Worm (Caenorhabditis elegans) whole organism, L4 larva: ENCODE results near the gene srg-66.

ENCODE experiments used
- F26F4.8 ChIP-seq: fragments of 200-800 bp; sonication (Bioruptor generic); conservative IDR thresholded peaks from 2 replicates; pipeline ENCODE4 v1.3.6; 2022; ENCODE audit warnings: missing genetic modification characterization, missing compliant biosample characterization
- F44E2.7 ChIP-seq: fragments of 200-800 bp; sonication (Bioruptor generic); IDR thresholded peaks from 2 replicates; pipeline ENCODE4 v2.1.2; 2022; ENCODE audit warnings: missing genetic modification characterization, missing compliant biosample characterization
- Y48G9A.11 ChIP-seq: fragments of 200-800 bp; sonication (Bioruptor generic); IDR thresholded peaks from 2 replicates; pipeline ENCODE4 v1.3.6; 2022; ENCODE audit warnings: missing genetic modification reagents, missing genetic modification characterization, missing compliant biosample characterization
- Y75B8A.6 ChIP-seq: fragments of 200-800 bp; sonication (Bioruptor generic); IDR thresholded peaks from 2 replicates; pipeline ENCODE4 v1.3.6; 2022; ENCODE audit warnings: missing genetic modification reagents, missing genetic modification characterization, missing compliant biosample characterization
- aha-1 ChIP-seq: fragments of 150-350 bp; peaks from one replicate; lab custom pipeline; 2014; ENCODE audit warnings: missing biosample characterization, missing genetic modification characterization
- arid-1 ChIP-seq: fragments of 200-800 bp; sonication (Bioruptor generic); conservative IDR thresholded peaks from 2 replicates; pipeline ENCODE4 v1.3.6; 2022; ENCODE audit warnings: missing genetic modification reagents, missing genetic modification characterization, missing compliant biosample characterization
- ceh-28 ChIP-seq: fragments of 150-350 bp; optimal IDR thresholded peaks from 2 replicates; lab custom pipeline; 2014; ENCODE audit warnings: missing biosample characterization, missing genetic modification reagents, missing genetic modification characterization
- cey-2 ChIP-seq: sonication (generic microtip); optimal IDR thresholded peaks from 3 replicates; lab custom pipeline; 2017; ENCODE audit warnings: missing genetic modification characterization, mild to moderate bottlenecking, missing compliant biosample characterization, antibody characterized with exemption, borderline replicate concordance; ENCODE audit not compliant: insufficient read depth
- ctbp-1 ChIP-seq: fragments of 200-800 bp; sonication (Bioruptor generic); IDR thresholded peaks from 2 replicates; pipeline ENCODE4 v1.3.6; 2022; ENCODE audit warnings: missing genetic modification reagents, missing genetic modification characterization, missing compliant biosample characterization
- daf-16 ChIP-seq, 3 experiments: sonication (generic microtip); optimal IDR thresholded peaks; 2 replicates each; lab custom pipeline; 2016 to 2017; ENCODE audit warnings: missing genetic modification characterization in 3 of 3, missing genetic modification reagents in 3 of 3, mild to moderate bottlenecking in 2 of 3, missing compliant biosample characterization in 2 of 3, missing biosample characterization in 1 of 3, moderate library complexity in 1 of 3
- daf-19 ChIP-seq: fragments of 200-800 bp; sonication (Bioruptor generic); conservative IDR thresholded peaks from 2 replicates; pipeline ENCODE4 v1.3.6; 2022; ENCODE audit warnings: missing genetic modification characterization, missing compliant biosample characterization
- daf-8 ChIP-seq: fragments of 200-800 bp; sonication (Bioruptor generic); IDR thresholded peaks from 2 replicates; pipeline ENCODE4 v1.3.6; 2022; ENCODE audit warnings: missing genetic modification characterization, missing compliant biosample characterization
- dmd-6 ChIP-seq: fragments of 200-800 bp; sonication (Bioruptor generic); IDR thresholded peaks from 2 replicates; pipeline ENCODE4 v1.3.6; 2022; ENCODE audit warnings: missing genetic modification reagents, missing genetic modification characterization, missing compliant biosample characterization
- dmd-9 ChIP-seq: fragments of 200-800 bp; sonication (Bioruptor generic); IDR thresholded peaks from 2 replicates; pipeline ENCODE4 v1.3.6; 2022; ENCODE audit warnings: missing genetic modification reagents, missing genetic modification characterization, missing compliant biosample characterization
- dpl-1 ChIP-seq: fragments of 150-350 bp; optimal IDR thresholded peaks from 2 replicates; lab custom pipeline; 2014; ENCODE audit warnings: missing biosample characterization, missing genetic modification reagents, missing genetic modification characterization
- dve-1 ChIP-seq: sonication (generic microtip); optimal IDR thresholded peaks from 2 replicates; lab custom pipeline; 2017; ENCODE audit warnings: antibody characterized with exemption, mild to moderate bottlenecking, missing genetic modification characterization, missing compliant biosample characterization; ENCODE audit not compliant: insufficient read depth
- egl-27 ChIP-seq: sonication (generic microtip); optimal IDR thresholded peaks from 3 replicates; lab custom pipeline; 2017; ENCODE audit warnings: missing biosample characterization, missing genetic modification reagents, missing genetic modification characterization
- egl-43 ChIP-seq: fragments of 200-800 bp; sonication (Bioruptor generic); IDR thresholded peaks from 2 replicates; pipeline ENCODE4 v1.3.6; 2022; ENCODE audit warnings: missing genetic modification reagents, missing genetic modification characterization, missing compliant biosample characterization
- fkh-10 ChIP-seq: fragments of 150-350 bp; optimal IDR thresholded peaks from 2 replicates; lab custom pipeline; 2014; ENCODE audit warnings: missing biosample characterization, missing genetic modification reagents, missing genetic modification characterization
- hlh-11 ChIP-seq: fragments of 200-800 bp; sonication (Bioruptor generic); optimal IDR thresholded peaks from 2 replicates; lab custom pipeline; 2018; ENCODE audit warnings: mild to moderate bottlenecking, missing genetic modification characterization, missing compliant biosample characterization
- hlh-30 ChIP-seq: sonication (generic microtip); optimal IDR thresholded peaks from 2 replicates; lab custom pipeline; 2017; ENCODE audit warnings: antibody characterized with exemption, mild to moderate bottlenecking, missing genetic modification characterization, missing compliant biosample characterization; ENCODE audit not compliant: insufficient read depth
- lin-15B ChIP-seq: fragments of 150-350 bp; sonication (generic microtip); optimal IDR thresholded peaks from 3 replicates; lab custom pipeline; 2014; ENCODE audit warnings: missing biosample characterization, missing genetic modification characterization
- mdl-1 ChIP-seq, 2 experiments: fragments of 150-350 bp in 1 of 2; sonication (generic microtip) in 1 of 2; optimal IDR thresholded peaks; 2 replicates each; lab custom pipeline; 2014 to 2017; ENCODE audit warnings: missing biosample characterization in 2 of 2, missing genetic modification characterization in 2 of 2
- mep-1 ChIP-seq: fragments of 150-350 bp; sonication (generic microtip); optimal IDR thresholded peaks from 3 replicates; lab custom pipeline; 2014; ENCODE audit warnings: missing biosample characterization, missing genetic modification characterization
- mxl-2 ChIP-seq: fragments of 200-800 bp; sonication (Bioruptor generic); conservative IDR thresholded peaks from 2 replicates; pipeline ENCODE4 v1.3.6; 2022; ENCODE audit warnings: missing genetic modification reagents, missing genetic modification characterization, missing compliant biosample characterization
- nhr-11 ChIP-seq: fragments of 150-350 bp; optimal IDR thresholded peaks from 2 replicates; lab custom pipeline; 2014; ENCODE audit warnings: missing biosample characterization, missing genetic modification characterization
- nhr-237 ChIP-seq: sonication (generic microtip); optimal IDR thresholded peaks from 2 replicates; lab custom pipeline; 2017; ENCODE audit warnings: missing biosample characterization, missing genetic modification characterization
- nhr-25 ChIP-seq: sonication (generic microtip); optimal IDR thresholded peaks from 2 replicates; lab custom pipeline; 2017; ENCODE audit warnings: missing genetic modification characterization, mild to moderate bottlenecking, missing compliant biosample characterization, antibody characterized with exemption, moderate library complexity, borderline replicate concordance; ENCODE audit not compliant: insufficient read depth
- nhr-28 ChIP-seq: fragments of 150-350 bp; optimal IDR thresholded peaks from 2 replicates; lab custom pipeline; 2014; ENCODE audit warnings: missing biosample characterization, missing genetic modification characterization
- nhr-42 ChIP-seq: fragments of 200-800 bp; sonication (Bioruptor generic); IDR thresholded peaks from 2 replicates; pipeline ENCODE4 v1.3.6; 2022; ENCODE audit warnings: missing genetic modification characterization, missing compliant biosample characterization
- nhr-77 ChIP-seq: fragments of 150-350 bp; optimal IDR thresholded peaks from 2 replicates; lab custom pipeline; 2014; ENCODE audit warnings: missing biosample characterization, missing genetic modification characterization
- php-3 ChIP-seq: fragments of 200-800 bp; sonication (Bioruptor generic); IDR thresholded peaks from 2 replicates; pipeline ENCODE4 v1.3.6; 2022; ENCODE audit warnings: missing genetic modification reagents, missing genetic modification characterization, missing compliant biosample characterization
- set-16 ChIP-seq: fragments of 200-800 bp; sonication (Bioruptor generic); IDR thresholded peaks from 2 replicates; pipeline ENCODE4 v1.3.6; 2022; ENCODE audit warnings: missing genetic modification reagents, missing genetic modification characterization, missing compliant biosample characterization
- snpc-1.2 ChIP-seq: fragments of 200-800 bp; sonication (Bioruptor generic); IDR thresholded peaks from 2 replicates; pipeline ENCODE4 v1.3.6; 2022; ENCODE audit warnings: missing genetic modification reagents, missing genetic modification characterization, missing compliant biosample characterization
- snpc-4 ChIP-seq: fragments of 150-350 bp; optimal IDR thresholded peaks from 2 replicates; lab custom pipeline; 2014; ENCODE audit warnings: missing biosample characterization, missing genetic modification characterization
- unc-130 ChIP-seq: sonication (generic microtip); optimal IDR thresholded peaks from 2 replicates; lab custom pipeline; 2016; ENCODE audit warnings: missing genetic modification reagents, missing genetic modification characterization, missing compliant biosample characterization
- unc-39 ChIP-seq: sonication (generic microtip); optimal IDR thresholded peaks from 2 replicates; lab custom pipeline; 2017; ENCODE audit warnings: missing biosample characterization, missing genetic modification characterization
- zfp-2 ChIP-seq: sonication (generic microtip); optimal IDR thresholded peaks from 2 replicates; lab custom pipeline; 2016; ENCODE audit warnings: mild to moderate bottlenecking, missing genetic modification characterization, missing compliant biosample characterization
- zfp-3 ChIP-seq: fragments of 200-800 bp; sonication (Bioruptor generic); conservative IDR thresholded peaks from 2 replicates; pipeline ENCODE4 v1.3.6; 2022; ENCODE audit warnings: missing genetic modification reagents, missing genetic modification characterization, missing compliant biosample characterization
- zip-2 ChIP-seq: fragments of 150-350 bp; optimal IDR thresholded peaks from 2 replicates; lab custom pipeline; 2014; ENCODE audit warnings: missing biosample characterization, missing genetic modification characterization
- ztf-11 ChIP-seq: fragments of 150-350 bp; optimal IDR thresholded peaks from 2 replicates; lab custom pipeline; 2014; ENCODE audit warnings: missing biosample characterization, missing genetic modification characterization
- ztf-7 ChIP-seq: fragments of 150-350 bp; optimal IDR thresholded peaks from 2 replicates; lab custom pipeline; 2014; ENCODE audit warnings: missing biosample characterization, missing genetic modification characterization

The srg-66 gene

DNA sequence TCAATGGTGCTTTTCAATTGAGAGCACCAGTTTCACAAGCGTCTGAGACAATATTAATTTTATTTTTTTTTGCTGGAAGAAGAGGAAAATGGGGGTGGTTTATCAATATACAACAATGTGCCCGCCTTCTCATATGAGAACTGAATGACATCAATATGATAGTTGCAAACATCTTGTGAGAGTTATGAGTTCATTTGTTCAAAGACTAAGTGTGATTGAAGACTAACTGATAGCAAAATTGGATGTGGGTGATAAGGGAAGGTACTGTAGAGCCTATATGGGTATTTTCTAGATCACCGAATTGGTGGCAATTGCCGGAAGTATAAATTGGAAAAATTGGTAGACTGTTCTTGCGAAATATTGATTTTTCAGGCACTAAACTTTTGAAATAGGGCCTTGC lies 30.3 kb upstream of the srg-66 start (continued):
- no peak for TF ChIP-seq nhr-42 (GFP tag; lab: Robert Waterston, UW)
- TF ChIP-seq nhr-11: no peak
- no peak for TF ChIP-seq daf-8 (GFP tag; lab: Robert Waterston, UW)
- TF ChIP-seq zfp-3 (GFP tag; lab: Robert Waterston, UW): no peak
- peak; percentile 94 for TF ChIP-seq dmd-6 (GFP tag; lab: Robert Waterston, UW)
- TF ChIP-seq nhr-237 (tag; lab: Kevin White, UChicago): no peak
- no peak for TF ChIP-seq egl-27 (tag; lab: Kevin White, UChicago)
- no peak for TF ChIP-seq zfp-2 (tag; lab: Kevin White, UChicago)
- no peak for TF ChIP-seq mdl-1 (tag; optimal IDR thresholded peaks at IDR 0.05; lab: Kevin White, UChicago)
- no peak for TF ChIP-seq daf-16 (GFP tag; optimal IDR thresholded peaks at IDR 0.05; lab: Kevin White, UChicago)
- peak; percentile 44 for TF ChIP-seq daf-16 (tag; optimal IDR thresholded peaks at IDR 0.05; lab: Kevin White, UChicago)
- TF ChIP-seq dpl-1 (GFP tag; lab: Kevin White, UChicago): no peak
- TF ChIP-seq unc-130: no peak

DNA sequence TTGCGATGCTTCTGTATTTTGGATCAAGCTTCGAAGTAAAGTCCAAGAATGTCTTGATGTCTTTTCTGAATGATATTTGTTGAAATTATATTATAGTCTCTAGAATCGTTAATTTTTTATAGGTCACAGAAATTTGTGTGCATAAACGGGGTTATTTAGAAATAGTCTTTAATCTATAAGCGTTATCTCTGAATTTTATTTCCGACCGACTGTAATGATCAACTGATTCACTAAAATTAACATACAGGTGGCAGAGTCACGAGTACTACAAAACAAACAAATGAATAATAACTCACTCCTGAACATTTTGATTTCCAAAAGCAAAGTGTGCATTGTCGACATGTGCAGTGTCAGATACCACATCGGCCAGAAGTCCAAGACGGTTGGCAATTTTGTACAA lies 29.5 kb upstream of the srg-66 start:
- TF ChIP-seq mep-1 (tag; lab: Kevin White, UChicago) (no peak), fkh-10 (GFP tag; lab: Kevin White, UChicago) (no peak), ztf-7 (tag; lab: Kevin White, UChicago) (no peak), dmd-6 (GFP tag; lab: Robert Waterston, UW) (0 out of 2 replicates have a peak, but pooled peaks have one; percentile 19), F44E2.7 (GFP tag; lab: Robert Waterston, UW) (no peak), dmd-9 (GFP tag; lab: Robert Waterston, UW) (no peak), lin-15B (tag; lab: Kevin White, UChicago) (no peak), ceh-28 (no peak), hlh-11 (peak; percentile 10), zfp-2 (tag; lab: Kevin White, UChicago) (no peak), unc-130 (no peak), snpc-4 (no peak), snpc-1.2 (GFP tag; lab: Robert Waterston, UW) (no peak), zip-2 (tag; lab: Kevin White, UChicago) (no peak), hlh-30 (tag; lab: Kevin White, UChicago) (peak; percentile 1), nhr-77 (peak; percentile 63), nhr-28 (tag; lab: Kevin White, UChicago) (peak; percentile 70), ctbp-1 (GFP tag; lab: Robert Waterston, UW) (no peak), set-16 (no peak), php-3 (GFP tag; lab: Robert Waterston, UW) (peak; percentile 55; the same call in 1 of the 2 replicates), Y75B8A.6 (GFP tag; lab: Robert Waterston, UW) (no peak), aha-1 (peak; percentile 31), egl-43 (GFP tag; lab: Robert Waterston, UW) (no peak), Y48G9A.11 (GFP tag; lab: Robert Waterston, UW) (no peak), nhr-25 (no peak), cey-2 (no peak), dve-1 (peak; percentile 33), daf-16 (GFP tag; optimal IDR thresholded peaks at IDR 0.05; lab: Kevin White, UChicago) (no peak), daf-16 (tag; optimal IDR thresholded peaks at IDR 0.05; lab: Kevin White, UChicago) (peak; percentile 43), ztf-11 (no peak), arid-1 (no peak), F26F4.8 (no peak), unc-39 (tag; lab: Kevin White, UChicago) (no peak), daf-19 (no peak), mxl-2 (no peak)
